Worm (Caenorhabditis elegans) whole organism, late embryonic: ENCODE measurements around the gene dhs-25.

Source experiments
- F13H6.1 ChIP-seq: sonication (generic microtip); optimal IDR thresholded peaks from 2 replicates; lab custom pipeline; 2016; ENCODE audit warnings: missing genetic modification characterization, missing compliant biosample characterization
- ama-1 ChIP-seq: fragments of 150-350 bp; optimal IDR thresholded peaks from 2 replicates; lab custom pipeline; 2014
- dve-1 ChIP-seq: sonication (generic microtip); optimal IDR thresholded peaks from 2 replicates; lab custom pipeline; 2017; ENCODE audit warnings: antibody characterized with exemption, mild to moderate bottlenecking, missing genetic modification characterization, missing compliant biosample characterization
- ets-4 ChIP-seq: sonication (generic microtip); optimal IDR thresholded peaks from 2 replicates; lab custom pipeline; 2016; ENCODE audit warnings: missing genetic modification characterization, missing compliant biosample characterization
- fkh-10 ChIP-seq: fragments of 150-350 bp; optimal IDR thresholded peaks from 2 replicates; lab custom pipeline; 2014; ENCODE audit warnings: missing biosample characterization, missing genetic modification reagents, missing genetic modification characterization
- gmeb-2 ChIP-seq: sonication (generic microtip); optimal IDR thresholded peaks from 2 replicates; lab custom pipeline; 2016; ENCODE audit warnings: missing genetic modification characterization, inconsistent platforms, missing compliant biosample characterization
- hlh-13 ChIP-seq: fragments of 200-800 bp; sonication (Bioruptor generic); optimal IDR thresholded peaks from 2 replicates; lab custom pipeline; 2018; ENCODE audit warnings: mild to moderate bottlenecking, missing genetic modification characterization, missing compliant biosample characterization
- lim-6 ChIP-seq: sonication (generic microtip); optimal IDR thresholded peaks from 2 replicates; lab custom pipeline; 2016; ENCODE audit warnings: missing genetic modification characterization, missing compliant biosample characterization
- pag-3 ChIP-seq: sonication (generic microtip); optimal IDR thresholded peaks from 2 replicates; lab custom pipeline; 2016; ENCODE audit warnings: missing compliant biosample characterization, missing genetic modification characterization, borderline replicate concordance
- pqm-1 ChIP-seq: sonication (generic microtip); optimal IDR thresholded peaks from 2 replicates; lab custom pipeline; 2016; ENCODE audit warnings: missing genetic modification characterization, missing compliant biosample characterization
- unc-55 ChIP-seq: sonication (generic microtip); optimal IDR thresholded peaks from 2 replicates; lab custom pipeline; 2017; ENCODE audit warnings: missing biosample characterization, missing genetic modification reagents, missing genetic modification characterization

- TF ChIP-seq F13H6.1 (tag; lab: Kevin White, UChicago) (no peak), hlh-13 (GFP tag; lab: Kevin White, UChicago) (no peak), pqm-1 (tag; lab: Kevin White, UChicago) (no peak), ets-4 (tag; lab: Kevin White, UChicago) (no peak), dve-1 (no peak), unc-55 (GFP tag; lab: Kevin White, UChicago) (no peak), pag-3 (tag; lab: Kevin White, UChicago) (no peak), ama-1 (lab: Kevin White, UChicago) (no peak), lim-6 (no peak), gmeb-2 (tag; lab: Kevin White, UChicago) (no peak), fkh-10 (GFP tag; lab: Kevin White, UChicago) (no peak)
Measured at ce11 chrX:1487096-1487495, 764 bp downstream of the dhs-25 start.
